Fruit fly (Drosophila melanogaster): Measurements from ENCODE around the gene CG42710.

dm6 chr2L:8782400-8782799 lies at the start of gene CG42710:
- TF ChIP-seq Jra (GFP tag; optimal IDR thresholded peaks at IDR 0.05) (no peak), CrebA (GFP tag; optimal IDR thresholded peaks at IDR 0.05; ENCODE audit: borderline replicate concordance) (no peak), Dfd (GFP tag; optimal IDR thresholded peaks at IDR 0.05) (no peak), Abd-B (GFP tag; optimal IDR thresholded peaks at IDR 0.05) (no peak), Dif (GFP tag; optimal IDR thresholded peaks at IDR 0.05; ENCODE audit: partially characterized antibody) (no peak), dsf (GFP tag; optimal IDR thresholded peaks at IDR 0.05; ENCODE audit: borderline replicate concordance) (no peak), usp (GFP tag; optimal IDR thresholded peaks at IDR 0.05) (no peak), OdsH (GFP tag; optimal IDR thresholded peaks at IDR 0.05) (no peak), HLH106 (tag; optimal IDR thresholded peaks at IDR 0.05) (no peak), Hr78 (GFP tag; optimal IDR thresholded peaks at IDR 0.05) (no peak), Hr83 (GFP tag; optimal IDR thresholded peaks at IDR 0.05; ENCODE audit: poor library complexity, severe bottlenecking) (no peak)

Data from whole organism, wandering third instar larva.